Worm (Caenorhabditis elegans) whole organism, mixed stage, embryonic: ENCODE data around the gene fbxc-28.

ENCODE experiments used
- blmp-1 ChIP-seq: fragments of 150-350 bp; optimal IDR thresholded peaks from 2 replicates; lab custom pipeline; 2014; ENCODE audit warnings: missing biosample characterization, missing genetic modification characterization
- elt-1 ChIP-seq: sonication (generic microtip); optimal IDR thresholded peaks from 2 replicates; lab custom pipeline; 2017; ENCODE audit warnings: missing genetic modification characterization, mild to moderate bottlenecking, missing compliant biosample characterization, antibody characterized with exemption, moderate library complexity, borderline replicate concordance; ENCODE audit not compliant: insufficient read depth
- lin-32 ChIP-seq: fragments of 200-800 bp; sonication (Bioruptor generic); optimal IDR thresholded peaks from 2 replicates; lab custom pipeline; 2018; ENCODE audit warnings: mild to moderate bottlenecking, missing genetic modification characterization, missing compliant biosample characterization
- nhr-2 ChIP-seq: fragments of 150-350 bp; optimal IDR thresholded peaks from 2 replicates; lab custom pipeline; 2014; ENCODE audit warnings: missing biosample characterization, missing genetic modification characterization
- nhr-28 ChIP-seq: fragments of 150-350 bp; optimal IDR thresholded peaks from 2 replicates; lab custom pipeline; 2014; ENCODE audit warnings: missing biosample characterization, missing genetic modification characterization
- nhr-76 ChIP-seq: sonication (generic microtip); optimal IDR thresholded peaks from 2 replicates; lab custom pipeline; 2017; ENCODE audit warnings: missing biosample characterization, missing genetic modification characterization
- pha-4 ChIP-seq: fragments of 150-350 bp; optimal IDR thresholded peaks from 2 replicates; lab custom pipeline; 2018; ENCODE audit warnings: missing biosample characterization, missing genetic modification reagents, missing genetic modification characterization
- sem-2 ChIP-seq: fragments of 200-800 bp; sonication (Bioruptor generic); optimal IDR thresholded peaks from 2 replicates; lab custom pipeline; 2018; ENCODE audit warnings: mild to moderate bottlenecking, missing genetic modification characterization, missing compliant biosample characterization
- snpc-4 ChIP-seq: fragments of 150-350 bp; optimal IDR thresholded peaks from 2 replicates; lab custom pipeline; 2014; ENCODE audit warnings: missing biosample characterization, missing genetic modification characterization
- sptf-1 ChIP-seq: sonication (generic microtip); optimal IDR thresholded peaks from 2 replicates; lab custom pipeline; 2017; ENCODE audit warnings: mild to moderate bottlenecking, missing genetic modification characterization, moderate library complexity, missing compliant biosample characterization
- unc-39 ChIP-seq: fragments of 150-350 bp; optimal IDR thresholded peaks from 2 replicates; lab custom pipeline; 2014; ENCODE audit warnings: missing biosample characterization, missing genetic modification characterization
- ztf-11 ChIP-seq: fragments of 150-350 bp; optimal IDR thresholded peaks from 2 replicates; lab custom pipeline; 2014; ENCODE audit warnings: missing biosample characterization, missing genetic modification characterization

ce11 chrII:911680-912079 is 11.9 kb upstream of the fbxc-28 start, which contains the start of gene fbxc-31:
- TF ChIP-seq nhr-76 (no peak), sptf-1 (no peak), pha-4 (tag; lab: Kevin White, UChicago) (no peak), blmp-1 (no peak), snpc-4 (no peak), elt-1 (no peak), ztf-11 (tag; lab: Kevin White, UChicago) (no peak), sem-2 (GFP tag; lab: Kevin White, UChicago) (no peak), nhr-28 (no peak), unc-39 (tag; lab: Kevin White, UChicago) (no peak), lin-32 (GFP tag; lab: Kevin White, UChicago) (no peak), nhr-2 (tag; lab: Kevin White, UChicago) (no peak)
